Fruit fly (Drosophila melanogaster) whole organism, embryonic: Measurements from ENCODE around the gene CG7296.

Source experiments
- Ada2b ChIP-seq: fragments of 200-800 bp; sonication (Bioruptor generic); IDR thresholded peaks from 2 replicates; pipeline ENCODE4 v1.3.6; 2022; ENCODE audit warnings: missing biosample characterization, missing genetic modification characterization
- Awh ChIP-seq: fragments of 200-800 bp; sonication (Bioruptor generic); IDR thresholded peaks from 2 replicates; pipeline ENCODE4, ENCODE4 v1.3.6; 2022; ENCODE audit warnings: missing biosample characterization, missing genetic modification characterization
- B-H1 ChIP-seq: fragments of 200-800 bp; sonication (Bioruptor generic); IDR thresholded peaks from 3 replicates; pipeline ENCODE4 v1.3.6; 2022; ENCODE audit warnings: missing biosample characterization, missing genetic modification characterization
- BtbVII ChIP-seq: fragments of 200-800 bp; sonication (Bioruptor generic); optimal IDR thresholded peaks from 3 replicates; lab custom pipeline; 2017; ENCODE audit warnings: missing biosample characterization, mild to moderate bottlenecking, missing genetic modification characterization
- Bteb2 ChIP-seq: fragments of 200-800 bp; sonication (Bioruptor generic); optimal IDR thresholded peaks from 2 replicates; lab custom pipeline; 2016; ENCODE audit warnings: missing biosample characterization, missing genetic modification characterization
- C15 ChIP-seq: fragments of 200-800 bp; sonication (Bioruptor generic); IDR thresholded peaks from 3 replicates; pipeline ENCODE4 v1.3.6; 2022; ENCODE audit warnings: missing biosample characterization, missing genetic modification characterization
- CG10209 ChIP-seq: fragments of 200-800 bp; sonication (Bioruptor generic); optimal IDR thresholded peaks from 3 replicates; lab custom pipeline; 2017; ENCODE audit warnings: missing biosample characterization, mild to moderate bottlenecking, missing genetic modification characterization, missing genetic modification reagents
- CG11696 ChIP-seq: fragments of 200-800 bp; sonication (Bioruptor generic); IDR thresholded peaks from 2 replicates; pipeline ENCODE4 v1.3.6; 2022; ENCODE audit warnings: missing biosample characterization, missing genetic modification characterization
- CG12744 ChIP-seq: fragments of 200-800 bp; sonication (Bioruptor generic); optimal IDR thresholded peaks from 2 replicates; lab custom pipeline; 2016; ENCODE audit warnings: missing biosample characterization, missing genetic modification characterization
- CG13894 ChIP-seq: fragments of 200-800 bp; sonication (Bioruptor generic); optimal IDR thresholded peaks from 3 replicates; lab custom pipeline; 2018; ENCODE audit warnings: missing biosample characterization, mild to moderate bottlenecking, missing genetic modification characterization, moderate library complexity
- CG15514 ChIP-seq: fragments of 200-800 bp; sonication (Bioruptor generic); optimal IDR thresholded peaks from 3 replicates; lab custom pipeline; 2017; ENCODE audit warnings: missing biosample characterization, missing genetic modification characterization, mild to moderate bottlenecking, moderate library complexity, missing genetic modification reagents
- CG15696 ChIP-seq: fragments of 200-800 bp; sonication (Bioruptor generic); optimal IDR thresholded peaks from 2 replicates; lab custom pipeline; 2019; ENCODE audit warnings: missing biosample characterization, mild to moderate bottlenecking, missing genetic modification characterization, moderate library complexity
- CG1603 ChIP-seq: fragments of 200-800 bp; sonication (Bioruptor generic); optimal IDR thresholded peaks from 2 replicates; lab custom pipeline; 2019; ENCODE audit warnings: missing biosample characterization, mild to moderate bottlenecking, missing genetic modification characterization, moderate library complexity
- CG1647 ChIP-seq: fragments of 200-800 bp; sonication (Bioruptor generic); optimal IDR thresholded peaks from 3 replicates; lab custom pipeline; 2016; ENCODE audit warnings: missing biosample characterization, missing genetic modification characterization
- CG16815 ChIP-seq: fragments of 200-800 bp; sonication (Bioruptor generic); optimal IDR thresholded peaks from 3 replicates; lab custom pipeline; 2017; ENCODE audit warnings: missing biosample characterization, mild to moderate bottlenecking, missing genetic modification characterization
- CG17359 ChIP-seq: fragments of 200-800 bp; sonication (Bioruptor generic); optimal IDR thresholded peaks from 3 replicates; lab custom pipeline; 2018; ENCODE audit warnings: missing biosample characterization, mild to moderate bottlenecking, missing genetic modification characterization, moderate library complexity
- CG18262 ChIP-seq: fragments of 200-800 bp; optimal IDR thresholded peaks from 3 replicates; lab custom pipeline; 2019; ENCODE audit warnings: missing biosample characterization, mild to moderate bottlenecking, missing genetic modification characterization, moderate library complexity
- CG2129 ChIP-seq: fragments of 200-800 bp; sonication (Bioruptor generic); IDR thresholded peaks from 2 replicates; pipeline ENCODE4 v1.3.6; 2022; ENCODE audit warnings: missing biosample characterization, missing genetic modification characterization; ENCODE audit not compliant: partially characterized antibody
- CG33213 ChIP-seq: fragments of 200-800 bp; sonication (Bioruptor generic); optimal IDR thresholded peaks from 3 replicates; lab custom pipeline; 2016; ENCODE audit warnings: missing biosample characterization, missing genetic modification characterization
- E2f1 ChIP-seq: fragments of 200-800 bp; sonication (Bioruptor generic); IDR thresholded peaks from 2 replicates; pipeline ENCODE4 v1.3.6; 2022; ENCODE audit warnings: missing biosample characterization, missing genetic modification characterization
- Eip74EF ChIP-seq, 2 experiments: fragments of 200-800 bp in 1 of 2; fragments of >200 bp in 1 of 2; sonication (Bioruptor generic) in 1 of 2; optimal IDR thresholded peaks; 2 replicates each; lab custom pipeline; 2017 to 2019; ENCODE audit warnings: missing biosample characterization in 2 of 2, missing genetic modification characterization in 2 of 2, mild to moderate bottlenecking in 1 of 2, moderate library complexity in 1 of 2
- Gug ChIP-seq: fragments of 200-800 bp; sonication (Bioruptor generic); IDR thresholded peaks from 4 replicates; pipeline ENCODE4 v1.3.6; 2022; ENCODE audit warnings: missing biosample characterization, missing genetic modification characterization
- HmgZ ChIP-seq: fragments of 200-800 bp; sonication (Bioruptor generic); optimal IDR thresholded peaks from 2 replicates; lab custom pipeline; 2018; ENCODE audit warnings: missing biosample characterization, mild to moderate bottlenecking, missing genetic modification characterization
- Hmr ChIP-seq: fragments of 200-800 bp; sonication (Bioruptor generic); optimal IDR thresholded peaks from 3 replicates; lab custom pipeline; 2017; ENCODE audit warnings: mild to moderate bottlenecking, missing biosample characterization, missing genetic modification reagents, missing genetic modification characterization
- Hr78 ChIP-seq, 2 experiments: fragments of 200-800 bp in 1 of 2; fragments of >200 bp in 1 of 2; sonication (Bioruptor generic) in 1 of 2; optimal IDR thresholded peaks; 2 replicates each; lab custom pipeline; 2017 to 2019; ENCODE audit warnings: missing biosample characterization in 2 of 2, missing genetic modification characterization in 2 of 2, mild to moderate bottlenecking in 1 of 2, moderate library complexity in 1 of 2
- Mrtf ChIP-seq: fragments of 200-800 bp; sonication (Bioruptor generic); IDR thresholded peaks from 3 replicates; pipeline ENCODE4 v1.3.6; 2022; ENCODE audit warnings: missing biosample characterization, missing genetic modification characterization
- PHDP ChIP-seq: fragments of 200-800 bp; sonication (Bioruptor generic); optimal IDR thresholded peaks from 3 replicates; lab custom pipeline; 2018; ENCODE audit warnings: missing biosample characterization, mild to moderate bottlenecking, missing genetic modification characterization, moderate library complexity
- Ssrp ChIP-seq: fragments of 200-800 bp; sonication (Bioruptor generic); optimal IDR thresholded peaks from 2 replicates; lab custom pipeline; 2018; ENCODE audit warnings: missing biosample characterization, mild to moderate bottlenecking, missing genetic modification characterization, moderate library complexity
- Xrp1 ChIP-seq: fragments of 200-800 bp; sonication (Bioruptor generic); IDR thresholded peaks from 2 replicates; pipeline ENCODE4 v1.3.6; 2022; ENCODE audit warnings: missing biosample characterization, missing genetic modification characterization
- az2 ChIP-seq: fragments of 200-800 bp; sonication (Bioruptor generic); optimal IDR thresholded peaks from 3 replicates; lab custom pipeline; 2016; ENCODE audit warnings: missing biosample characterization, missing genetic modification characterization
- bsh ChIP-seq, 2 experiments: fragments of 200-800 bp; sonication (Bioruptor generic); optimal IDR thresholded peaks; 2 replicates each; lab custom pipeline; 2017 to 2018; ENCODE audit warnings: mild to moderate bottlenecking in 2 of 2, missing biosample characterization in 2 of 2, missing genetic modification characterization in 2 of 2, moderate library complexity in 1 of 2
- cato ChIP-seq: fragments of 200-800 bp; sonication (Bioruptor generic); optimal IDR thresholded peaks from 2 replicates; lab custom pipeline; 2016; ENCODE audit warnings: missing biosample characterization, missing genetic modification characterization, borderline replicate concordance
- chn ChIP-seq: fragments of 200-800 bp; sonication (Bioruptor generic); optimal IDR thresholded peaks from 2 replicates; lab custom pipeline; 2016; ENCODE audit warnings: missing biosample characterization, missing genetic modification characterization
- crc ChIP-seq: fragments of 200-800 bp; sonication (Bioruptor generic); optimal IDR thresholded peaks from 2 replicates; lab custom pipeline; 2016; ENCODE audit warnings: missing biosample characterization, missing genetic modification characterization
- dati ChIP-seq: fragments of 200-800 bp; sonication (Bioruptor generic); IDR thresholded peaks from 2 replicates; pipeline ENCODE4 v1.3.6; 2022; ENCODE audit warnings: missing biosample characterization, missing genetic modification characterization
- fd96Cb ChIP-seq: fragments of 200-800 bp; sonication (Bioruptor generic); optimal IDR thresholded peaks from 2 replicates; lab custom pipeline; 2018; ENCODE audit warnings: missing biosample characterization, mild to moderate bottlenecking, missing genetic modification characterization, moderate library complexity
- gsb ChIP-seq: fragments of 200-800 bp; sonication (Bioruptor generic); IDR thresholded peaks from 2 replicates; pipeline ENCODE4 v1.3.6; 2022; ENCODE audit warnings: missing biosample characterization, missing genetic modification characterization
- kay ChIP-seq: fragments of 200-800 bp; sonication (Bioruptor generic); optimal IDR thresholded peaks from 2 replicates; lab custom pipeline; 2016; ENCODE audit warnings: missing biosample characterization, missing genetic modification characterization
- lilli ChIP-seq: fragments of 200-800 bp; sonication (Bioruptor generic); optimal IDR thresholded peaks from 3 replicates; lab custom pipeline; 2016; ENCODE audit warnings: missing biosample characterization, missing genetic modification characterization
- lov ChIP-seq, 2 experiments: fragments of 200-800 bp in 1 of 2; fragments of >200 bp in 1 of 2; sonication (Bioruptor generic) in 1 of 2; IDR thresholded peaks in 1 of 2; optimal IDR thresholded peaks in 1 of 2; 2 replicates in 1 of 2; 3 replicates in 1 of 2; pipeline versions ENCODE4 v1.3.6 to Lab custom; 2017 to 2022; ENCODE audit warnings: missing biosample characterization in 1 of 2, missing genetic modification characterization in 1 of 2
- mirr ChIP-seq: fragments of 200-800 bp; sonication (Bioruptor generic); optimal IDR thresholded peaks from 3 replicates; lab custom pipeline; 2018; ENCODE audit warnings: missing biosample characterization, mild to moderate bottlenecking, missing genetic modification characterization
- nerfin-1 ChIP-seq: fragments of 200-800 bp; sonication (Bioruptor generic); optimal IDR thresholded peaks from 3 replicates; lab custom pipeline; 2019; ENCODE audit warnings: missing biosample characterization, mild to moderate bottlenecking, missing genetic modification characterization, moderate library complexity
- p53 ChIP-seq: fragments of 200-800 bp; sonication (Bioruptor generic); optimal IDR thresholded peaks from 2 replicates; lab custom pipeline; 2016; ENCODE audit warnings: missing biosample characterization, missing genetic modification characterization
- peb ChIP-seq: fragments of 200-800 bp; sonication (Bioruptor generic); IDR thresholded peaks from 2 replicates; pipeline ENCODE4 v1.3.6; 2022; ENCODE audit warnings: missing biosample characterization, missing genetic modification characterization
- pnt ChIP-seq: fragments of 200-800 bp; sonication (Bioruptor generic); optimal IDR thresholded peaks from 3 replicates; lab custom pipeline; 2016; ENCODE audit warnings: missing biosample characterization, missing genetic modification characterization
- prd ChIP-seq, 3 experiments: fragments of >200 bp in 2 of 3; fragments of 200-800 bp in 1 of 3; sonication (Bioruptor generic) in 1 of 3; optimal IDR thresholded peaks in 2 of 3; IDR thresholded peaks in 1 of 3; 2 replicates in 2 of 3; 3 replicates in 1 of 3; pipeline versions ENCODE4 v1.3.6 to Lab custom; 2017 to 2022; ENCODE audit warnings: missing biosample characterization in 1 of 3, missing genetic modification characterization in 1 of 3
- tll ChIP-seq, 2 experiments: fragments of 200-800 bp in 1 of 2; fragments of >200 bp in 1 of 2; sonication (Bioruptor generic) in 1 of 2; optimal IDR thresholded peaks; 2 replicates each; lab custom pipeline; 2017 to 2019; ENCODE audit warnings: missing biosample characterization in 2 of 2, missing genetic modification characterization in 2 of 2, mild to moderate bottlenecking in 1 of 2, moderate library complexity in 1 of 2
- unc-4 ChIP-seq: fragments of 200-800 bp; sonication (Bioruptor generic); IDR thresholded peaks from 2 replicates; pipeline ENCODE4 v1.3.6; 2022; ENCODE audit warnings: missing biosample characterization, missing genetic modification characterization; ENCODE audit not compliant: partially characterized antibody

The CG7296 gene

dm6 chr2L:10697992-10698391 lies 11.1 kb upstream of the CG7296 start, which contains the start of gene CG7300 (continued):
- TF ChIP-seq Hmr (GFP tag; lab: Kevin White, UChicago) (peak; percentile 49), lilli (GFP tag; lab: Kevin White, UChicago) (peak; percentile 62), peb (GFP tag; lab: Robert Waterston, UW) (peak; percentile 31; the same call in 1 of the 2 replicates), CG15696 (tag; lab: Kevin White, UChicago) (no peak), Xrp1 (peak; percentile 68), Eip74EF (GFP tag; optimal IDR thresholded peaks at IDR 0.05; lab: Kevin White, UChicago) (peak in 1 of 2 experiments; percentile 40), PHDP (tag; lab: Kevin White, UChicago) (peak; percentile 65), p53 (no peak), Gug (GFP tag; lab: Robert Waterston, UW) (peak; percentile 44; the same call in 2 of the 4 replicates), Bteb2 (peak; percentile 68), dati (GFP tag; lab: Robert Waterston, UW) (no peak), C15 (0 out of 3 replicates have a peak, but pooled peaks have one; percentile 31), E2f1 (GFP tag; lab: Robert Waterston, UW) (peak; percentile 41; the same call in 1 of the 2 replicates), BtbVII (GFP tag; lab: Kevin White, UChicago) (peak; percentile 5), CG33213 (GFP tag; lab: Kevin White, UChicago) (peak; percentile 35), lov (optimal IDR thresholded peaks at IDR 0.05; lab: Kevin White, UChicago) (no peak), lov (GFP tag; IDR thresholded peaks at IDR 0.05; lab: Robert Waterston, UW) (no peak), pnt (no peak), B-H1 (GFP tag; lab: Robert Waterston, UW) (peak; percentile 26; the same call in 1 of the 3 replicates), prd (optimal IDR thresholded peaks at IDR 0.05; lab: Kevin White, UChicago) (no peak), prd (GFP tag; IDR thresholded peaks at IDR 0.05; lab: Robert Waterston, UW) (peak; percentile 66; the same call in 2 of the 3 replicates), CG12744 (no peak), Ssrp (tag; lab: Kevin White, UChicago) (peak; percentile 39), CG10209 (GFP tag; lab: Kevin White, UChicago) (peak; percentile 31), CG1647 (GFP tag; lab: Kevin White, UChicago) (peak; percentile 38), Ada2b (no peak), CG13894 (tag; lab: Kevin White, UChicago) (no peak), CG16815 (GFP tag; lab: Kevin White, UChicago) (peak; percentile 15), mirr (no peak), cato (GFP tag; lab: Kevin White, UChicago) (peak; percentile 5), tll (GFP tag; optimal IDR thresholded peaks at IDR 0.05; lab: Kevin White, UChicago) (no peak), kay (GFP tag; lab: Kevin White, UChicago) (no peak), CG17359 (peak; percentile 61), az2 (peak; percentile 31), fd96Cb (tag; lab: Kevin White, UChicago) (peak; percentile 52), Awh (peak; percentile 59), HmgZ (tag; lab: Kevin White, UChicago) (peak; percentile 20), gsb (GFP tag; lab: Robert Waterston, UW) (0 out of 2 replicates have a peak, but pooled peaks have one; percentile 38), Hr78 (GFP tag; optimal IDR thresholded peaks at IDR 0.05; lab: Kevin White, UChicago) (no peak), crc (no peak), chn (peak; percentile 17), unc-4 (GFP tag; lab: Robert Waterston, UW) (no peak), bsh (GFP tag; optimal IDR thresholded peaks at IDR 0.05; lab: Kevin White, UChicago) (peak in 1 of 2 experiments; percentile 73), CG11696 (GFP tag; lab: Robert Waterston, UW) (peak; percentile 38; the same call in 1 of the 2 replicates), CG1603 (tag; lab: Kevin White, UChicago) (peak; percentile 48), Mrtf (GFP tag; lab: Robert Waterston, UW) (no peak), CG18262 (tag; lab: Kevin White, UChicago) (peak; percentile 59), CG15514 (peak; percentile 23), nerfin-1 (no peak), CG2129 (GFP tag; lab: Robert Waterston, UW) (no peak)
